Fruit fly (Drosophila melanogaster): ENCODE results near the gene robl37BC.

dm6 chr2L:18984158-18984557 lies 26.5 kb upstream of the robl37BC start:
- no peak for TF ChIP-seq CTCF (optimal IDR thresholded peaks at IDR 0.05)
- TF ChIP-seq CG8478 (optimal IDR thresholded peaks at IDR 0.05): no peak
